Worm (Caenorhabditis elegans) whole organism, L2 larva: ENCODE data around the gene taf-12.

Experiments used
- C34F6.9 ChIP-seq: fragments of 150-350 bp; optimal IDR thresholded peaks from 2 replicates; lab custom pipeline; 2014; ENCODE audit warnings: missing biosample characterization, missing genetic modification characterization
- F13H6.1 ChIP-seq: sonication (generic microtip); optimal IDR thresholded peaks from 2 replicates; lab custom pipeline; 2016; ENCODE audit warnings: missing genetic modification characterization, missing compliant biosample characterization
- R02D3.7 ChIP-seq: fragments of 150-350 bp; optimal IDR thresholded peaks from 2 replicates; lab custom pipeline; 2014; ENCODE audit warnings: missing biosample characterization, missing genetic modification characterization
- Y55F3AM.14 ChIP-seq: fragments of 200-800 bp; sonication (Bioruptor generic); optimal IDR thresholded peaks from 2 replicates; lab custom pipeline; 2018; ENCODE audit warnings: mild to moderate bottlenecking, missing genetic modification characterization, missing compliant biosample characterization
- ZK546.5 ChIP-seq: sonication (generic microtip); optimal IDR thresholded peaks from 2 replicates; lab custom pipeline; 2017; ENCODE audit warnings: missing biosample characterization, missing genetic modification characterization
- alr-1 ChIP-seq: fragments of 150-350 bp; optimal IDR thresholded peaks from 2 replicates; lab custom pipeline; 2014; ENCODE audit warnings: missing biosample characterization, missing genetic modification characterization
- aly-2 ChIP-seq: fragments of 150-350 bp; optimal IDR thresholded peaks from 2 replicates; lab custom pipeline; 2014; ENCODE audit warnings: missing biosample characterization, missing genetic modification characterization
- ama-1 ChIP-seq: fragments of 150-350 bp; optimal IDR thresholded peaks from 2 replicates; lab custom pipeline; 2018; ENCODE audit warnings: inconsistent platforms
- blmp-1 ChIP-seq: sonication (generic microtip); optimal IDR thresholded peaks from 2 replicates; lab custom pipeline; 2017; ENCODE audit warnings: missing genetic modification characterization, mild to moderate bottlenecking, missing compliant biosample characterization, antibody characterized with exemption, moderate library complexity; ENCODE audit not compliant: insufficient read depth
- ceh-16 ChIP-seq: fragments of 150-350 bp; optimal IDR thresholded peaks from 2 replicates; lab custom pipeline; 2014; ENCODE audit warnings: missing biosample characterization, missing genetic modification characterization
- crh-2 ChIP-seq: sonication (generic microtip); optimal IDR thresholded peaks from 2 replicates; lab custom pipeline; 2017; ENCODE audit warnings: missing biosample characterization, missing genetic modification characterization
- elt-1 ChIP-seq: fragments of 150-350 bp; optimal IDR thresholded peaks from 2 replicates; lab custom pipeline; 2014; ENCODE audit warnings: missing biosample characterization, missing genetic modification characterization
- elt-3 ChIP-seq: sonication (generic microtip); optimal IDR thresholded peaks from 2 replicates; lab custom pipeline; 2017; ENCODE audit warnings: missing biosample characterization, missing genetic modification characterization
- fos-1 ChIP-seq: fragments of 150-350 bp; optimal IDR thresholded peaks from 2 replicates; lab custom pipeline; 2014; ENCODE audit warnings: missing biosample characterization, missing genetic modification characterization
- gmeb-1 ChIP-seq: fragments of 150-350 bp; optimal IDR thresholded peaks from 2 replicates; lab custom pipeline; 2014; ENCODE audit warnings: missing biosample characterization, missing genetic modification characterization
- lin-11 ChIP-seq: fragments of 150-350 bp; sonication (generic microtip); optimal IDR thresholded peaks from 2 replicates; lab custom pipeline; 2014; ENCODE audit warnings: missing biosample characterization, missing genetic modification characterization, inconsistent platforms, mixed read lengths
- lin-13 ChIP-seq: fragments of 150-350 bp; optimal IDR thresholded peaks from 2 replicates; lab custom pipeline; 2014; ENCODE audit warnings: missing biosample characterization, missing genetic modification reagents, missing genetic modification characterization
- lin-39 ChIP-seq: fragments of 150-350 bp; optimal IDR thresholded peaks from 2 replicates; lab custom pipeline; 2014; ENCODE audit warnings: missing biosample characterization, missing genetic modification reagents, missing genetic modification characterization
- mbf-1 ChIP-seq: sonication (generic microtip); optimal IDR thresholded peaks from 2 replicates; lab custom pipeline; 2017; ENCODE audit warnings: missing biosample characterization, missing genetic modification characterization
- mdl-1 ChIP-seq, 2 experiments: fragments of 150-350 bp in 1 of 2; sonication (generic microtip) in 1 of 2; optimal IDR thresholded peaks; 2 replicates each; lab custom pipeline; 2017; ENCODE audit warnings: missing biosample characterization in 2 of 2, missing genetic modification characterization in 2 of 2
- nhr-11 ChIP-seq: fragments of 150-350 bp; optimal IDR thresholded peaks from 2 replicates; lab custom pipeline; 2014; ENCODE audit warnings: missing biosample characterization, missing genetic modification characterization
- nhr-21 ChIP-seq: fragments of 150-350 bp; optimal IDR thresholded peaks from 2 replicates; lab custom pipeline; 2014; ENCODE audit warnings: missing biosample characterization, missing genetic modification characterization
- nhr-237 ChIP-seq: fragments of 150-350 bp; optimal IDR thresholded peaks from 2 replicates; lab custom pipeline; 2014; ENCODE audit warnings: missing biosample characterization, missing genetic modification characterization
- nhr-25 ChIP-seq: fragments of 150-350 bp; sonication (generic microtip); optimal IDR thresholded peaks from 3 replicates; lab custom pipeline; 2014; ENCODE audit warnings: missing biosample characterization, missing genetic modification characterization
- nhr-6 ChIP-seq: fragments of 150-350 bp; optimal IDR thresholded peaks from 2 replicates; lab custom pipeline; 2014; ENCODE audit warnings: missing biosample characterization, missing genetic modification characterization
- peb-1 ChIP-seq: fragments of 150-350 bp; optimal IDR thresholded peaks from 2 replicates; lab custom pipeline; 2014; ENCODE audit warnings: missing biosample characterization, missing genetic modification characterization
- sem-4 ChIP-seq: fragments of 150-350 bp; optimal IDR thresholded peaks from 2 replicates; lab custom pipeline; 2014; ENCODE audit warnings: missing biosample characterization, missing genetic modification reagents, missing genetic modification characterization
- sma-3 ChIP-seq: sonication (generic microtip); optimal IDR thresholded peaks from 2 replicates; lab custom pipeline; 2016; ENCODE audit warnings: missing genetic modification reagents, missing genetic modification characterization, missing compliant biosample characterization
- sma-9 ChIP-seq, 2 experiments: fragments of 150-350 bp in 1 of 2; sonication (generic microtip) in 1 of 2; optimal IDR thresholded peaks; 2 replicates each; lab custom pipeline; 2014 to 2016; ENCODE audit warnings: missing genetic modification characterization in 2 of 2, mild to moderate bottlenecking in 1 of 2, missing biosample characterization in 1 of 2, missing compliant biosample characterization in 1 of 2, missing genetic modification reagents in 1 of 2, moderate library complexity in 1 of 2
- snpc-4 ChIP-seq: fragments of 150-350 bp; optimal IDR thresholded peaks from 2 replicates; lab custom pipeline; 2014; ENCODE audit warnings: missing biosample characterization, missing genetic modification characterization
- ztf-1 ChIP-seq: fragments of 200-800 bp; sonication (Bioruptor generic); conservative IDR thresholded peaks from 2 replicates; pipeline ENCODE4 v1.3.6; 2022; ENCODE audit warnings: missing genetic modification characterization, missing compliant biosample characterization
- ztf-11 ChIP-seq: sonication (generic microtip); optimal IDR thresholded peaks from 2 replicates; lab custom pipeline; 2017; ENCODE audit warnings: missing biosample characterization, missing genetic modification characterization

taf-12 gene

DNA sequence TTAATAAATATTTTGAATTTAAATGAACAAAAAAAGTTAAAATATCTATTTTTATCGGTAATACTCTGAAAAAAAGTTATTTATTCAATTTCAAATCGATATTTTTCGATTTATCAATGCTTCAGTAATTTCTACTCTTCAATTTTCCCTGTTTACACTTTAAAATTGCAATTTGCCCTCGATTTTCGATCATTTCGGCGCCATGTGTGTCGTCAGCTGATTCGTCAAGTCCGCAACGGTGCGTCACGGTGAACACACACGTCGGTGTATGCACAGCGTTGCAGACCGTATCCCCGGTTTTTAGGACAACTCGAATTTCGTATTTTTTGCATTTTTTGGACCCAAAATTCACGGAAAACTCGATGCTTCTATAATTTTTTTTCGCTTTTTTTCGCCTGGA lies 45.8 kb downstream of the taf-12 start, which contains the start of gene C18D11.3 (continued):
- peak; percentile 94 for TF ChIP-seq C34F6.9
- TF ChIP-seq gmeb-1: peak; percentile 76
- TF ChIP-seq R02D3.7 (tag; lab: Kevin White, UChicago): no peak
- peak; percentile 81 for TF ChIP-seq F13H6.1 (tag; lab: Kevin White, UChicago)
- TF ChIP-seq ztf-11 (tag; lab: Kevin White, UChicago): no peak
- no peak for TF ChIP-seq peb-1 (tag; lab: Kevin White, UChicago)
- TF ChIP-seq nhr-11 (tag; lab: Kevin White, UChicago): no peak
- TF ChIP-seq alr-1 (tag; lab: Kevin White, UChicago): no peak
- peak in 1 of 2 experiments; percentile 63 for TF ChIP-seq mdl-1 (tag; optimal IDR thresholded peaks at IDR 0.05; lab: Kevin White, UChicago)
- TF ChIP-seq lin-13 (GFP tag; lab: Kevin White, UChicago): peak; percentile 84
- no peak for TF ChIP-seq elt-1 (tag; lab: Kevin White, UChicago)
- TF ChIP-seq snpc-4 (tag; lab: Kevin White, UChicago): peak; percentile 78
- TF ChIP-seq nhr-237: no peak

ce11 chrIII:11822407-11822806 lies 46.7 kb downstream of the taf-12 start, which contains the start of gene maa-1:
maa-1 (minus strand) TSS chrIII:11822526.
- TF ChIP-seq gmeb-1 (peak; percentile 9), fos-1 (tag; lab: Kevin White, UChicago) (peak; percentile 42), crh-2 (peak; percentile 1), lin-11 (no peak)

ce11 chrIII:11817865-11818264 lies 51.2 kb downstream of the taf-12 start:
- TF ChIP-seq Y55F3AM.14 (GFP tag; lab: Kevin White, UChicago): no peak
- no peak for TF ChIP-seq nhr-21
- no peak for TF ChIP-seq nhr-6
- TF ChIP-seq ama-1 (lab: Kevin White, UChicago): no peak
- no peak for TF ChIP-seq alr-1 (tag; lab: Kevin White, UChicago)
- peak; percentile 81 for TF ChIP-seq snpc-4 (tag; lab: Kevin White, UChicago)
- TF ChIP-seq nhr-25 (tag; lab: Kevin White, UChicago): no peak
- TF ChIP-seq elt-3 (tag; lab: Kevin White, UChicago): no peak
- TF ChIP-seq lin-39 (tag; lab: Kevin White, UChicago): no peak

DNA sequence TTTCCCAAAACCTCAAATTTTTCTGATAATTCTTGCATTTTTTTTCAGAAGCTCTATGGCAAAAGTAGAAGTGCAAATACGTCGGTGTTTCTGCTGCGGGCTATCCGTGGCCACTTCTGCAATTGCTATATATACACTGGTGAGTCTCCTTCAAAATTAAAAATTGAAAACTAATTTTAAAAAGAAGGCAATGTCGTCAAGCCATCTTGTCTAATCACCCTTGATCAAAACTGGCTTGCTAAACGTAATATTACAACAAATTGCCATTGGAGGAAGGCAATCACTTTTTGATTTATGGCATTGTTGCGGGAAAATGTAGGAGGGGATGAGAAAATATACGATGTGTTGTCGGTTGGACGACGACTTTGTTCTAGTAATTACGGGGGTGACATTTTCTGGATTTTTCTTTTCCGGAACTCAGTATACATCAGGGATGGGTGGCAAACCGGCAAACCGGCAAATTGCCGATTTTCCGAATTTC lies 52.5 kb downstream of the taf-12 start, which contains the start of gene C18D11.1:
C18D11.1 (plus strand) TSS at position 51 of the 481 bp plus-strand sequence.
- TF ChIP-seq gmeb-1 (no peak), nhr-25 (tag; lab: Kevin White, UChicago) (peak; percentile 26), ztf-1 (GFP tag; lab: Robert Waterston, UW) (no peak), aly-2 (tag; lab: Kevin White, UChicago) (no peak), elt-1 (tag; lab: Kevin White, UChicago) (no peak)

ce11 chrIII:11814653-11815052 lies 54.4 kb downstream of the taf-12 start:
- TF ChIP-seq sma-9 (GFP tag; optimal IDR thresholded peaks at IDR 0.05; lab: Kevin White, UChicago) (peak; percentile 45), sma-9 (tag; optimal IDR thresholded peaks at IDR 0.05; lab: Kevin White, UChicago) (no peak), nhr-25 (tag; lab: Kevin White, UChicago) (peak; percentile 39), sem-4 (peak; percentile 64), blmp-1 (peak; percentile 61), snpc-4 (tag; lab: Kevin White, UChicago) (no peak), lin-11 (no peak), ZK546.5 (no peak), sma-3 (GFP tag; lab: Kevin White, UChicago) (peak; percentile 37), mbf-1 (tag; lab: Kevin White, UChicago) (no peak), ceh-16 (tag; lab: Kevin White, UChicago) (no peak), gmeb-1 (no peak), nhr-21 (no peak), aly-2 (tag; lab: Kevin White, UChicago) (no peak), elt-3 (tag; lab: Kevin White, UChicago) (no peak), nhr-6 (peak; percentile 22)
